Fruit fly (Drosophila melanogaster) whole organism, prepupa: ENCODE results near the gene Tudor-SN.

ENCODE experiments used
- Blimp-1 ChIP-seq: fragments of 200-800 bp; sonication (Bioruptor generic); optimal IDR thresholded peaks from 3 replicates; lab custom pipeline; 2017; ENCODE audit warnings: missing biosample characterization, missing genetic modification characterization, mild to moderate bottlenecking, moderate library complexity, missing genetic modification reagents
- CG10631 ChIP-seq: fragments of 200-800 bp; sonication (Bioruptor generic); optimal IDR thresholded peaks from 2 replicates; lab custom pipeline; 2016; ENCODE audit warnings: missing biosample characterization, missing genetic modification characterization
- CG10669 ChIP-seq: fragments of 200-800 bp; sonication (Bioruptor generic); optimal IDR thresholded peaks from 3 replicates; lab custom pipeline; 2018; ENCODE audit warnings: missing biosample characterization, mild to moderate bottlenecking, missing genetic modification characterization, moderate library complexity
- CG11294 ChIP-seq: fragments of 200-800 bp; sonication (Bioruptor generic); IDR thresholded peaks from 2 replicates; pipeline ENCODE4 v1.3.6; 2022; ENCODE audit warnings: missing biosample characterization, missing genetic modification characterization
- CG15336 ChIP-seq: fragments of 200-800 bp; sonication (Bioruptor generic); IDR thresholded peaks from 2 replicates; pipeline ENCODE4 v1.3.6; 2022; ENCODE audit warnings: missing biosample characterization, missing genetic modification characterization
- CG16779 ChIP-seq: fragments of 200-800 bp; sonication (Bioruptor generic); optimal IDR thresholded peaks from 3 replicates; lab custom pipeline; 2017; ENCODE audit warnings: missing biosample characterization, mild to moderate bottlenecking, missing genetic modification characterization
- CG3032 ChIP-seq: fragments of 200-800 bp; optimal IDR thresholded peaks from 2 replicates; lab custom pipeline; 2019; ENCODE audit warnings: missing biosample characterization, mild to moderate bottlenecking, missing genetic modification characterization, moderate library complexity
- CG31627 ChIP-seq: fragments of 200-800 bp; sonication (Bioruptor generic); optimal IDR thresholded peaks from 3 replicates; lab custom pipeline; 2016; ENCODE audit warnings: missing biosample characterization, missing genetic modification characterization
- CG32006 ChIP-seq: fragments of 200-800 bp; sonication (Bioruptor generic); optimal IDR thresholded peaks from 3 replicates; lab custom pipeline; 2017; ENCODE audit warnings: missing biosample characterization, mild to moderate bottlenecking, missing genetic modification characterization
- CG34406 ChIP-seq: fragments of 200-800 bp; sonication (Bioruptor generic); optimal IDR thresholded peaks from 3 replicates; lab custom pipeline; 2016; ENCODE audit warnings: missing biosample characterization, missing genetic modification characterization
- CG6163 ChIP-seq: fragments of 200-800 bp; sonication (Bioruptor generic); IDR thresholded peaks from 3 replicates; pipeline ENCODE4 v1.3.6; 2022; ENCODE audit warnings: missing biosample characterization, missing genetic modification characterization
- CG6808 ChIP-seq: fragments of 200-800 bp; sonication (Bioruptor generic); optimal IDR thresholded peaks from 3 replicates; lab custom pipeline; 2017; ENCODE audit warnings: missing biosample characterization, missing genetic modification characterization, mild to moderate bottlenecking, moderate library complexity, missing genetic modification reagents
- CG6854 ChIP-seq: fragments of 200-800 bp; sonication (Bioruptor generic); optimal IDR thresholded peaks from 2 replicates; lab custom pipeline; 2017; ENCODE audit warnings: missing biosample characterization, mild to moderate bottlenecking, missing genetic modification characterization
- CG7368 ChIP-seq: fragments of 200-800 bp; sonication (Bioruptor generic); optimal IDR thresholded peaks from 3 replicates; lab custom pipeline; 2016; ENCODE audit warnings: missing biosample characterization, missing genetic modification characterization
- CG8632 ChIP-seq: fragments of 200-800 bp; sonication (Bioruptor generic); optimal IDR thresholded peaks from 3 replicates; lab custom pipeline; 2016; ENCODE audit warnings: missing biosample characterization, missing genetic modification characterization
- CG9139 ChIP-seq: fragments of 200-800 bp; sonication (Bioruptor generic); optimal IDR thresholded peaks from 3 replicates; lab custom pipeline; 2017; ENCODE audit warnings: missing biosample characterization, mild to moderate bottlenecking, missing genetic modification characterization
- Eip78C ChIP-seq: fragments of 200-800 bp; sonication (Bioruptor generic); peaks from one replicate; lab custom pipeline; 2016; ENCODE audit warnings: missing biosample characterization, missing genetic modification characterization
- Eip93F ChIP-seq: fragments of 200-800 bp; sonication (Bioruptor generic); optimal IDR thresholded peaks from 2 replicates; lab custom pipeline; 2016; ENCODE audit warnings: missing biosample characterization, mild to moderate bottlenecking, missing genetic modification characterization
- Ets21C ChIP-seq: fragments of 200-800 bp; sonication (Bioruptor generic); optimal IDR thresholded peaks from 3 replicates; lab custom pipeline; 2016; ENCODE audit warnings: missing biosample characterization, missing genetic modification characterization
- Ets96B ChIP-seq: fragments of 200-800 bp; optimal IDR thresholded peaks from 2 replicates; lab custom pipeline; 2019; ENCODE audit warnings: missing biosample characterization, mild to moderate bottlenecking, missing genetic modification characterization, moderate library complexity
- Gug ChIP-seq: fragments of 200-800 bp; sonication (Bioruptor generic); IDR thresholded peaks from 2 replicates; pipeline ENCODE4 v1.3.6; 2022; ENCODE audit warnings: missing biosample characterization, missing genetic modification characterization
- Hr38 ChIP-seq: sonication (Bioruptor generic); optimal IDR thresholded peaks from 2 replicates; lab custom pipeline; 2016; ENCODE audit warnings: missing biosample characterization, missing genetic modification characterization
- Hr4 ChIP-seq: fragments of 200-800 bp; sonication (Bioruptor generic); optimal IDR thresholded peaks from 3 replicates; lab custom pipeline; 2016; ENCODE audit warnings: missing biosample characterization, missing genetic modification characterization
- Lpt ChIP-seq: fragments of 200-800 bp; sonication (Bioruptor generic); optimal IDR thresholded peaks from 3 replicates; lab custom pipeline; 2016; ENCODE audit warnings: missing biosample characterization, missing genetic modification characterization
- OdsH ChIP-seq: fragments of 200-800 bp; sonication (Bioruptor generic); optimal IDR thresholded peaks from 3 replicates; lab custom pipeline; 2016; ENCODE audit warnings: missing biosample characterization, missing genetic modification characterization
- Smox ChIP-seq: fragments of 200-800 bp; sonication (Bioruptor generic); optimal IDR thresholded peaks from 3 replicates; lab custom pipeline; 2016; ENCODE audit warnings: missing biosample characterization, missing genetic modification characterization
- Sox102F ChIP-seq: fragments of 200-800 bp; sonication (Bioruptor generic); optimal IDR thresholded peaks from 2 replicates; lab custom pipeline; 2016; ENCODE audit warnings: missing biosample characterization, mild to moderate bottlenecking, missing genetic modification characterization
- Sox15 ChIP-seq: fragments of 200-800 bp; sonication (Bioruptor generic); optimal IDR thresholded peaks from 3 replicates; lab custom pipeline; 2016; ENCODE audit warnings: missing biosample characterization, missing genetic modification characterization
- achi ChIP-seq: fragments of 200-800 bp; sonication (Bioruptor generic); optimal IDR thresholded peaks from 3 replicates; lab custom pipeline; 2016; ENCODE audit warnings: missing biosample characterization, missing genetic modification characterization
- cyc ChIP-seq: fragments of 200-800 bp; sonication (Bioruptor generic); optimal IDR thresholded peaks from 3 replicates; lab custom pipeline; 2016; ENCODE audit warnings: missing biosample characterization, missing genetic modification characterization
- dsx ChIP-seq: fragments of 200-800 bp; optimal IDR thresholded peaks from 3 replicates; lab custom pipeline; 2019; ENCODE audit warnings: missing biosample characterization, mild to moderate bottlenecking, missing genetic modification characterization, moderate library complexity; ENCODE audit not compliant: poor library complexity, severe bottlenecking
- eg ChIP-seq: fragments of 200-800 bp; sonication (Bioruptor generic); IDR thresholded peaks from 3 replicates; pipeline ENCODE4 v1.3.6; 2022; ENCODE audit warnings: missing biosample characterization, missing genetic modification characterization
- fd59A ChIP-seq: fragments of 200-800 bp; sonication (Bioruptor generic); optimal IDR thresholded peaks from 2 replicates; lab custom pipeline; 2017; ENCODE audit warnings: missing biosample characterization, mild to moderate bottlenecking, missing genetic modification characterization, missing genetic modification reagents
- fd85E ChIP-seq: fragments of 200-800 bp; sonication (Bioruptor generic); optimal IDR thresholded peaks from 3 replicates; lab custom pipeline; 2016; ENCODE audit warnings: missing biosample characterization, missing genetic modification characterization
- fkh ChIP-seq: fragments of 200-800 bp; sonication (Bioruptor generic); optimal IDR thresholded peaks from 3 replicates; lab custom pipeline; 2017; ENCODE audit warnings: missing biosample characterization, mild to moderate bottlenecking, missing genetic modification characterization, moderate library complexity
- net ChIP-seq: fragments of 200-800 bp; sonication (Bioruptor generic); optimal IDR thresholded peaks from 3 replicates; lab custom pipeline; 2016; ENCODE audit warnings: missing biosample characterization, missing genetic modification characterization
- pdm3 ChIP-seq: fragments of 200-800 bp; sonication (Bioruptor generic); optimal IDR thresholded peaks from 3 replicates; lab custom pipeline; 2016; ENCODE audit warnings: missing biosample characterization, missing genetic modification characterization
- salr ChIP-seq, 2 experiments: fragments of 200-800 bp; sonication (Bioruptor generic); optimal IDR thresholded peaks; 3 replicates each; lab custom pipeline; 2016 to 2018; ENCODE audit warnings: missing biosample characterization in 2 of 2, missing genetic modification characterization in 2 of 2, mild to moderate bottlenecking in 1 of 2
- vri ChIP-seq: fragments of 200-800 bp; sonication (Bioruptor generic); optimal IDR thresholded peaks from 3 replicates; lab custom pipeline; 2016; ENCODE audit warnings: missing biosample characterization, mild to moderate bottlenecking, missing genetic modification characterization

The Tudor-SN gene

DNA sequence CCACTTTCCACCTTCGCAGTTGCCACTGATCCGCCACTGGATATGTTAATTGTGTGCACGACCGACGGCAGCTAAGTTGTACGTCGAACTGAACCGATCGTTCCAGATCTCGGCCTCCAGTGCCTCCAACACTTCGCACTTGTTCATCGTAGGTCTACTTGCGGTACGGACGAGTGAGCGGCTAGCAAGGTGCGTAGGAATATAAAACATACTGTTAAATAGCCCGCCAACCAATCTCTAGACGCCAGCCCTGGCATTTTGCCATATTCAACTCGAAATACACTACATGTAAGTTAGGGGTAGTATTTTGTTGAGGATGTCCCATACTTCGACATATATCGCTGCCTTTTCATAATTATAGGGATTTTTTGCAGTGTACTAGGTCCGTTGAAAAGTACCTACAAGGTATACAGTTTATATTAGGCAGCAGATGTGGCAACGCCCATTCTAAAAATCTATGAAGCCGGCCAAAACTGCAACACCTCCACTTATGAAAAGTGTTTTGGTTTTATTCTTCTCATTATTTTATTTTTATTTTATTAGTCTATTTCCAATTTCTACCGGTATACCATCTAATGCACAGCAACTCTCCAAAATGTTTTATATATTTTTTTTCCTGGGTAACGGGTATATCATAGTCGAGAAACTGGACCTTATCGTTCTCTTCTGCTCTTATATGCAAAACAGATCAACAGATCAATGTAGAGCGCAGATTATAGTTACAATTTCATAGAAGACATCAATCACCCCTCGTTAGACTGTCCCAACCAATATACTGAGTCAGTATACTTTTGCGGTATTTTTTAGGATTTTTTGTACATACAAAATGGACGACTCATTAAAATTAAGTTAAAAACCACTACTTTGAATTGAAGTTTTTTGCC is 40.9 kb downstream of the Tudor-SN start, which contains the start of the genes pyx and CG33229 (continued):
- no peak for TF ChIP-seq Hr38 (GFP tag; lab: Kevin White, UChicago)
- peak; percentile 89 for TF ChIP-seq cyc (GFP tag; lab: Kevin White, UChicago)
- peak; percentile 74 for TF ChIP-seq Sox102F (GFP tag; lab: Kevin White, UChicago)
- peak; percentile 77 for TF ChIP-seq net (GFP tag; lab: Kevin White, UChicago)
- TF ChIP-seq Hr4 (GFP tag; lab: Kevin White, UChicago): peak; percentile 92
- TF ChIP-seq CG34406 (GFP tag; lab: Kevin White, UChicago): peak; percentile 75
- TF ChIP-seq CG31627 (GFP tag; lab: Kevin White, UChicago): peak; percentile 92
- TF ChIP-seq vri (GFP tag; lab: Kevin White, UChicago): no peak
- TF ChIP-seq Ets21C (GFP tag; lab: Kevin White, UChicago): peak; percentile 86
- no peak for TF ChIP-seq CG6854
- peak; percentile 86 for TF ChIP-seq CG10631 (GFP tag; lab: Kevin White, UChicago)
- peak; percentile 86 for TF ChIP-seq eg (GFP tag; lab: Robert Waterston, UW)
- TF ChIP-seq Eip78C (GFP tag; lab: Kevin White, UChicago): peak; percentile 91
- peak; percentile 87 for TF ChIP-seq OdsH (GFP tag; lab: Kevin White, UChicago)
- peak; percentile 79 for TF ChIP-seq Eip93F
- TF ChIP-seq CG3032 (tag; lab: Kevin White, UChicago): peak; percentile 81
- peak; percentile 78 for TF ChIP-seq achi (GFP tag; lab: Kevin White, UChicago)
- no peak for TF ChIP-seq CG9139 (GFP tag; lab: Kevin White, UChicago)
- peak; percentile 72 for TF ChIP-seq CG10669 (GFP tag; lab: Kevin White, UChicago)
- TF ChIP-seq CG7368 (GFP tag; lab: Kevin White, UChicago): no peak
- no peak for TF ChIP-seq CG16779 (tag; lab: Kevin White, UChicago)
- TF ChIP-seq CG6808 (GFP tag; lab: Kevin White, UChicago): peak; percentile 71
- peak; percentile 65 for TF ChIP-seq Lpt (GFP tag; lab: Kevin White, UChicago)
- no peak for TF ChIP-seq fkh
- peak; percentile 78 for TF ChIP-seq Smox (GFP tag; lab: Kevin White, UChicago)
- peak; percentile 70 for TF ChIP-seq Ets96B
- peak; percentile 67 for TF ChIP-seq CG8632 (GFP tag; lab: Kevin White, UChicago)
- peak; percentile 94 for TF ChIP-seq CG32006 (GFP tag; lab: Kevin White, UChicago)
- TF ChIP-seq dsx (GFP tag; lab: Kevin White, UChicago): peak; percentile 67
- peak; percentile 83 for TF ChIP-seq Sox15 (GFP tag; lab: Kevin White, UChicago)
- peak; percentile 65 for TF ChIP-seq Blimp-1
- TF ChIP-seq fd85E (GFP tag; lab: Kevin White, UChicago): no peak
- TF ChIP-seq fd59A: peak; percentile 64
- TF ChIP-seq CG11294 (GFP tag; lab: Robert Waterston, UW): peak; percentile 65; the same call in 1 of the 2 replicates
- TF ChIP-seq CG6163 (GFP tag; lab: Robert Waterston, UW): peak; percentile 81
- TF ChIP-seq salr (GFP tag; optimal IDR thresholded peaks at IDR 0.05; lab: Kevin White, UChicago): peak; percentile 72
- TF ChIP-seq pdm3 (GFP tag; lab: Kevin White, UChicago): peak; percentile 86
- peak; percentile 62 for TF ChIP-seq CG15336
- peak; percentile 66 for TF ChIP-seq Gug (GFP tag; lab: Robert Waterston, UW)
